Fruit fly (Drosophila melanogaster) whole organism, prepupa: ENCODE measurements around the gene CG12560.

Source experiments
- Blimp-1 ChIP-seq: fragments of 200-800 bp; sonication (Bioruptor generic); optimal IDR thresholded peaks from 3 replicates; lab custom pipeline; 2017; ENCODE audit warnings: missing biosample characterization, missing genetic modification characterization, mild to moderate bottlenecking, moderate library complexity, missing genetic modification reagents
- CG10631 ChIP-seq: fragments of 200-800 bp; sonication (Bioruptor generic); optimal IDR thresholded peaks from 2 replicates; lab custom pipeline; 2016; ENCODE audit warnings: missing biosample characterization, missing genetic modification characterization
- CG10669 ChIP-seq: fragments of 200-800 bp; sonication (Bioruptor generic); optimal IDR thresholded peaks from 3 replicates; lab custom pipeline; 2018; ENCODE audit warnings: missing biosample characterization, mild to moderate bottlenecking, missing genetic modification characterization, moderate library complexity
- CG11294 ChIP-seq: fragments of 200-800 bp; sonication (Bioruptor generic); IDR thresholded peaks from 2 replicates; pipeline ENCODE4 v1.3.6; 2022; ENCODE audit warnings: missing biosample characterization, missing genetic modification characterization
- CG11762 ChIP-seq: fragments of 200-800 bp; sonication (Bioruptor generic); optimal IDR thresholded peaks from 3 replicates; lab custom pipeline; 2016; ENCODE audit warnings: missing biosample characterization, missing genetic modification characterization; ENCODE audit not compliant: insufficient read depth
- CG15336 ChIP-seq: fragments of 200-800 bp; sonication (Bioruptor generic); IDR thresholded peaks from 2 replicates; pipeline ENCODE4 v1.3.6; 2022; ENCODE audit warnings: missing biosample characterization, missing genetic modification characterization
- CG16779 ChIP-seq: fragments of 200-800 bp; sonication (Bioruptor generic); optimal IDR thresholded peaks from 3 replicates; lab custom pipeline; 2017; ENCODE audit warnings: missing biosample characterization, mild to moderate bottlenecking, missing genetic modification characterization
- CG3032 ChIP-seq: fragments of 200-800 bp; optimal IDR thresholded peaks from 2 replicates; lab custom pipeline; 2019; ENCODE audit warnings: missing biosample characterization, mild to moderate bottlenecking, missing genetic modification characterization, moderate library complexity
- CG32006 ChIP-seq: fragments of 200-800 bp; sonication (Bioruptor generic); optimal IDR thresholded peaks from 3 replicates; lab custom pipeline; 2017; ENCODE audit warnings: missing biosample characterization, mild to moderate bottlenecking, missing genetic modification characterization
- CG34406 ChIP-seq: fragments of 200-800 bp; sonication (Bioruptor generic); optimal IDR thresholded peaks from 3 replicates; lab custom pipeline; 2016; ENCODE audit warnings: missing biosample characterization, missing genetic modification characterization
- CG3919 ChIP-seq: fragments of 200-800 bp; sonication (Bioruptor generic); optimal IDR thresholded peaks from 3 replicates; lab custom pipeline; 2016; ENCODE audit warnings: missing biosample characterization, missing genetic modification characterization
- CG4318 ChIP-seq: fragments of 200-800 bp; sonication (Bioruptor generic); optimal IDR thresholded peaks from 3 replicates; lab custom pipeline; 2017; ENCODE audit warnings: missing biosample characterization, mild to moderate bottlenecking, missing genetic modification characterization
- CG6163 ChIP-seq: fragments of 200-800 bp; sonication (Bioruptor generic); IDR thresholded peaks from 3 replicates; pipeline ENCODE4 v1.3.6; 2022; ENCODE audit warnings: missing biosample characterization, missing genetic modification characterization
- CG6276 ChIP-seq: fragments of 200-800 bp; sonication (Bioruptor generic); optimal IDR thresholded peaks from 2 replicates; lab custom pipeline; 2017; ENCODE audit warnings: missing biosample characterization, mild to moderate bottlenecking, missing genetic modification characterization
- CG6792 ChIP-seq: fragments of 200-800 bp; sonication (Bioruptor generic); optimal IDR thresholded peaks from 3 replicates; lab custom pipeline; 2016; ENCODE audit warnings: missing biosample characterization, missing genetic modification characterization
- CG6808 ChIP-seq: fragments of 200-800 bp; sonication (Bioruptor generic); optimal IDR thresholded peaks from 3 replicates; lab custom pipeline; 2017; ENCODE audit warnings: missing biosample characterization, missing genetic modification characterization, mild to moderate bottlenecking, moderate library complexity, missing genetic modification reagents
- CG6854 ChIP-seq: fragments of 200-800 bp; sonication (Bioruptor generic); optimal IDR thresholded peaks from 2 replicates; lab custom pipeline; 2017; ENCODE audit warnings: missing biosample characterization, mild to moderate bottlenecking, missing genetic modification characterization
- CG7368 ChIP-seq: fragments of 200-800 bp; sonication (Bioruptor generic); optimal IDR thresholded peaks from 3 replicates; lab custom pipeline; 2016; ENCODE audit warnings: missing biosample characterization, missing genetic modification characterization
- CG8119 ChIP-seq: fragments of 200-800 bp; sonication (Bioruptor generic); IDR thresholded peaks from 3 replicates; pipeline ENCODE4 v1.3.6; 2022; ENCODE audit warnings: missing biosample characterization, missing genetic modification characterization
- CG8319 ChIP-seq: fragments of 200-800 bp; sonication (Bioruptor generic); optimal IDR thresholded peaks from 3 replicates; lab custom pipeline; 2016; ENCODE audit warnings: missing biosample characterization, missing genetic modification characterization
- CG8632 ChIP-seq: fragments of 200-800 bp; sonication (Bioruptor generic); optimal IDR thresholded peaks from 3 replicates; lab custom pipeline; 2016; ENCODE audit warnings: missing biosample characterization, missing genetic modification characterization
- CG9139 ChIP-seq: fragments of 200-800 bp; sonication (Bioruptor generic); optimal IDR thresholded peaks from 3 replicates; lab custom pipeline; 2017; ENCODE audit warnings: missing biosample characterization, mild to moderate bottlenecking, missing genetic modification characterization
- Eip75B ChIP-seq: fragments of 200-800 bp; sonication (Bioruptor generic); optimal IDR thresholded peaks from 3 replicates; lab custom pipeline; 2016; ENCODE audit warnings: missing biosample characterization, missing genetic modification characterization
- Eip78C ChIP-seq: fragments of 200-800 bp; sonication (Bioruptor generic); peaks from one replicate; lab custom pipeline; 2016; ENCODE audit warnings: missing biosample characterization, missing genetic modification characterization
- Eip93F ChIP-seq: fragments of 200-800 bp; sonication (Bioruptor generic); optimal IDR thresholded peaks from 2 replicates; lab custom pipeline; 2016; ENCODE audit warnings: missing biosample characterization, mild to moderate bottlenecking, missing genetic modification characterization
- Ets21C ChIP-seq: fragments of 200-800 bp; sonication (Bioruptor generic); optimal IDR thresholded peaks from 3 replicates; lab custom pipeline; 2016; ENCODE audit warnings: missing biosample characterization, missing genetic modification characterization
- Ets96B ChIP-seq: fragments of 200-800 bp; optimal IDR thresholded peaks from 2 replicates; lab custom pipeline; 2019; ENCODE audit warnings: missing biosample characterization, mild to moderate bottlenecking, missing genetic modification characterization, moderate library complexity
- Gug ChIP-seq: fragments of 200-800 bp; sonication (Bioruptor generic); IDR thresholded peaks from 2 replicates; pipeline ENCODE4 v1.3.6; 2022; ENCODE audit warnings: missing biosample characterization, missing genetic modification characterization
- Hr38 ChIP-seq: sonication (Bioruptor generic); optimal IDR thresholded peaks from 2 replicates; lab custom pipeline; 2016; ENCODE audit warnings: missing biosample characterization, missing genetic modification characterization
- Hr39 ChIP-seq: fragments of 200-800 bp; sonication (Bioruptor generic); optimal IDR thresholded peaks from 2 replicates; lab custom pipeline; 2016; ENCODE audit warnings: missing biosample characterization, missing genetic modification characterization
- Lpt ChIP-seq: fragments of 200-800 bp; sonication (Bioruptor generic); optimal IDR thresholded peaks from 3 replicates; lab custom pipeline; 2016; ENCODE audit warnings: missing biosample characterization, missing genetic modification characterization
- OdsH ChIP-seq: fragments of 200-800 bp; sonication (Bioruptor generic); optimal IDR thresholded peaks from 3 replicates; lab custom pipeline; 2016; ENCODE audit warnings: missing biosample characterization, missing genetic modification characterization
- Smox ChIP-seq: fragments of 200-800 bp; sonication (Bioruptor generic); optimal IDR thresholded peaks from 3 replicates; lab custom pipeline; 2016; ENCODE audit warnings: missing biosample characterization, missing genetic modification characterization
- Sox102F ChIP-seq: fragments of 200-800 bp; sonication (Bioruptor generic); optimal IDR thresholded peaks from 2 replicates; lab custom pipeline; 2016; ENCODE audit warnings: missing biosample characterization, mild to moderate bottlenecking, missing genetic modification characterization
- Sox14 ChIP-seq: fragments of 200-800 bp; sonication (Bioruptor generic); optimal IDR thresholded peaks from 3 replicates; lab custom pipeline; 2016; ENCODE audit warnings: missing biosample characterization, missing genetic modification characterization
- Sox15 ChIP-seq: fragments of 200-800 bp; sonication (Bioruptor generic); optimal IDR thresholded peaks from 3 replicates; lab custom pipeline; 2016; ENCODE audit warnings: missing biosample characterization, missing genetic modification characterization
- acj6 ChIP-seq: fragments of 200-800 bp; sonication (Bioruptor generic); optimal IDR thresholded peaks from 3 replicates; lab custom pipeline; 2016; ENCODE audit warnings: missing biosample characterization, missing genetic modification characterization
- cyc ChIP-seq: fragments of 200-800 bp; sonication (Bioruptor generic); optimal IDR thresholded peaks from 3 replicates; lab custom pipeline; 2016; ENCODE audit warnings: missing biosample characterization, missing genetic modification characterization
- dac ChIP-seq: fragments of 200-800 bp; sonication (Bioruptor generic); optimal IDR thresholded peaks from 2 replicates; lab custom pipeline; 2017; ENCODE audit warnings: missing biosample characterization, mild to moderate bottlenecking, missing genetic modification characterization
- dsx ChIP-seq: fragments of 200-800 bp; optimal IDR thresholded peaks from 3 replicates; lab custom pipeline; 2019; ENCODE audit warnings: missing biosample characterization, mild to moderate bottlenecking, missing genetic modification characterization, moderate library complexity; ENCODE audit not compliant: poor library complexity, severe bottlenecking
- eg ChIP-seq: fragments of 200-800 bp; sonication (Bioruptor generic); IDR thresholded peaks from 3 replicates; pipeline ENCODE4 v1.3.6; 2022; ENCODE audit warnings: missing biosample characterization, missing genetic modification characterization
- esn ChIP-seq: fragments of 200-800 bp; sonication (Bioruptor generic); optimal IDR thresholded peaks from 2 replicates; lab custom pipeline; 2016; ENCODE audit warnings: missing biosample characterization, mild to moderate bottlenecking, missing genetic modification characterization, moderate library complexity
- fd59A ChIP-seq: fragments of 200-800 bp; sonication (Bioruptor generic); optimal IDR thresholded peaks from 2 replicates; lab custom pipeline; 2017; ENCODE audit warnings: missing biosample characterization, mild to moderate bottlenecking, missing genetic modification characterization, missing genetic modification reagents
- lz ChIP-seq: fragments of 200-800 bp; sonication (Bioruptor generic); optimal IDR thresholded peaks from 3 replicates; lab custom pipeline; 2016; ENCODE audit warnings: missing biosample characterization, missing genetic modification characterization
- net ChIP-seq: fragments of 200-800 bp; sonication (Bioruptor generic); optimal IDR thresholded peaks from 3 replicates; lab custom pipeline; 2016; ENCODE audit warnings: missing biosample characterization, missing genetic modification characterization
- pdm3 ChIP-seq: fragments of 200-800 bp; sonication (Bioruptor generic); optimal IDR thresholded peaks from 3 replicates; lab custom pipeline; 2016; ENCODE audit warnings: missing biosample characterization, missing genetic modification characterization
- salr ChIP-seq, 2 experiments: fragments of 200-800 bp; sonication (Bioruptor generic); optimal IDR thresholded peaks; 3 replicates each; lab custom pipeline; 2016 to 2018; ENCODE audit warnings: missing biosample characterization in 2 of 2, missing genetic modification characterization in 2 of 2, mild to moderate bottlenecking in 1 of 2
- ss ChIP-seq, 2 experiments: fragments of 200-800 bp; sonication (Bioruptor generic); optimal IDR thresholded peaks; 2 replicates in 1 of 2; 3 replicates in 1 of 2; lab custom pipeline; 2017 to 2018; ENCODE audit warnings: mild to moderate bottlenecking in 2 of 2, missing biosample characterization in 2 of 2, missing genetic modification characterization in 2 of 2, moderate library complexity in 1 of 2
- svp ChIP-seq: fragments of 200-800 bp; sonication (Bioruptor generic); peaks from one replicate; lab custom pipeline; 2016; ENCODE audit warnings: missing biosample characterization, missing genetic modification characterization
- topi ChIP-seq: fragments of 200-800 bp; sonication (Bioruptor generic); optimal IDR thresholded peaks from 3 replicates; lab custom pipeline; 2016; ENCODE audit warnings: missing biosample characterization, missing genetic modification characterization
- vri ChIP-seq: fragments of 200-800 bp; sonication (Bioruptor generic); optimal IDR thresholded peaks from 3 replicates; lab custom pipeline; 2016; ENCODE audit warnings: missing biosample characterization, mild to moderate bottlenecking, missing genetic modification characterization

Gene CG12560

dm6 chr2L:7973470-7974207 lies 35.6 kb downstream of the CG12560 start:
- TF ChIP-seq Sox102F (GFP tag; lab: Kevin White, UChicago) (peak; percentile 76), Sox14 (peak; percentile 78), dac (GFP tag; lab: Kevin White, UChicago) (no peak), CG8632 (GFP tag; lab: Kevin White, UChicago) (peak; percentile 45), Lpt (GFP tag; lab: Kevin White, UChicago) (peak; percentile 23), CG11762 (GFP tag; lab: Kevin White, UChicago) (peak; percentile 15), CG6854 (GFP tag; lab: Kevin White, UChicago) (peak; percentile 64), Eip78C (GFP tag; lab: Kevin White, UChicago) (peak; percentile 92), fd59A (GFP tag; lab: Kevin White, UChicago) (peak; percentile 42), CG4318 (GFP tag; lab: Kevin White, UChicago) (no peak), topi (GFP tag; lab: Kevin White, UChicago) (peak; percentile 61), CG6276 (GFP tag; lab: Kevin White, UChicago) (no peak), CG3919 (peak; percentile 52), cyc (GFP tag; lab: Kevin White, UChicago) (peak; percentile 55), pdm3 (peak; percentile 65), CG34406 (GFP tag; lab: Kevin White, UChicago) (peak; percentile 72), vri (GFP tag; lab: Kevin White, UChicago) (peak; percentile 59), CG9139 (peak; percentile 5), dsx (GFP tag; lab: Kevin White, UChicago) (peak; percentile 100), Hr38 (no peak), salr (GFP tag; optimal IDR thresholded peaks at IDR 0.05; lab: Kevin White, UChicago) (peak; percentile 3 to 68), esn (GFP tag; lab: Kevin White, UChicago) (peak; percentile 88), Ets21C (GFP tag; lab: Kevin White, UChicago) (peak; percentile 69), CG8119 (GFP tag; lab: Robert Waterston, UW) (no peak), Smox (peak; percentile 69), CG32006 (GFP tag; lab: Kevin White, UChicago) (peak; percentile 58), Gug (GFP tag; lab: Robert Waterston, UW) (no peak), Eip75B (GFP tag; lab: Kevin White, UChicago) (peak; percentile 65), eg (GFP tag; lab: Robert Waterston, UW) (0 out of 3 replicates have a peak, but pooled peaks have one; percentile 24), CG10669 (GFP tag; lab: Kevin White, UChicago) (peak; percentile 45), net (GFP tag; lab: Kevin White, UChicago) (peak; percentile 21), Eip93F (peak; percentile 37), svp (GFP tag; lab: Kevin White, UChicago) (peak; percentile 89), OdsH (GFP tag; lab: Kevin White, UChicago) (peak; percentile 61), lz (peak; percentile 80), Blimp-1 (GFP tag; lab: Kevin White, UChicago) (peak; percentile 10), CG3032 (tag; lab: Kevin White, UChicago) (peak; percentile 40), CG16779 (tag; lab: Kevin White, UChicago) (no peak), Sox15 (GFP tag; lab: Kevin White, UChicago) (peak; percentile 55), CG7368 (GFP tag; lab: Kevin White, UChicago) (no peak), Ets96B (tag; lab: Kevin White, UChicago) (peak; percentile 39), CG6808 (peak; percentile 57), CG6163 (GFP tag; lab: Robert Waterston, UW) (peak; percentile 39), CG6792 (GFP tag; lab: Kevin White, UChicago) (peak; percentile 67), CG15336 (GFP tag; lab: Robert Waterston, UW) (no peak), CG11294 (GFP tag; lab: Robert Waterston, UW) (no peak), Hr39 (GFP tag; lab: Kevin White, UChicago) (peak; percentile 76), CG10631 (GFP tag; lab: Kevin White, UChicago) (peak; percentile 52), acj6 (GFP tag; lab: Kevin White, UChicago) (peak; percentile 61), CG8319 (GFP tag; lab: Kevin White, UChicago) (peak; percentile 22), ss (GFP tag; optimal IDR thresholded peaks at IDR 0.05; lab: Kevin White, UChicago) (peak; percentile 27 to 63)
